4 worm cellular contexts compared by ENCODE assay signal in genomic region chrII:7891869-7892615, ce11.
A peak's percentile ranks its signal among the peaks of the same experiment; 100 is the strongest.
TF ChIP-seq lines count a peak whose summit lies in the region.

No protein-coding gene starts in this region.

TF ChIP-seq in whole organism, L1 larva, 84 proteins besides CTCF, POLR2A, EP300 and RAD21 (continued from another document and continues in another):
- no peak for TF ChIP-seq lin-13 (GFP tag; optimal IDR thresholded peaks at IDR 0.05; lab: Kevin White, UChicago)
- no peak for TF ChIP-seq F16B12.6 (tag; optimal IDR thresholded peaks at IDR 0.05; lab: Kevin White, UChicago)
- peak; percentile 58 for TF ChIP-seq ama-1 (optimal IDR thresholded peaks at IDR 0.05; lab: Kevin White, UChicago)
- TF ChIP-seq unc-86 (tag; optimal IDR thresholded peaks at IDR 0.05; lab: Kevin White, UChicago) = no peak
- peak in 1 of 2 experiments; percentile 45 for TF ChIP-seq lsy-2 (tag; optimal IDR thresholded peaks at IDR 0.05; lab: Kevin White, UChicago)
- TF ChIP-seq ceh-82 (tag; optimal IDR thresholded peaks at IDR 0.05; lab: Kevin White, UChicago) = no peak
- TF ChIP-seq mdl-1 (tag; optimal IDR thresholded peaks at IDR 0.05; lab: Kevin White, UChicago) = peak in 1 of 2 experiments; percentile 1
- no peak for TF ChIP-seq ets-5 (GFP tag; IDR thresholded peaks at IDR 0.05; lab: Robert Waterston, UW)
- no peak for TF ChIP-seq skn-1 (tag; optimal IDR thresholded peaks at IDR 0.05; lab: Kevin White, UChicago)
- TF ChIP-seq efl-1 (optimal IDR thresholded peaks at IDR 0.05; lab: Kevin White, UChicago) = peak; percentile 8 to 37
- TF ChIP-seq efl-1 (GFP tag; optimal IDR thresholded peaks at IDR 0.05 in 1 of 2; lab: Kevin White, UChicago) = peak in 1 of 2 experiments; percentile 68
- TF ChIP-seq ces-1 (GFP tag; optimal IDR thresholded peaks at IDR 0.05; lab: Kevin White, UChicago) = no peak
- no peak for TF ChIP-seq egl-27 (tag; optimal IDR thresholded peaks at IDR 0.05; lab: Kevin White, UChicago)
- TF ChIP-seq ceh-8 (GFP tag; optimal IDR thresholded peaks at IDR 0.05; lab: Kevin White, UChicago) = peak; percentile 20
- no peak for TF ChIP-seq nhr-28 (tag; optimal IDR thresholded peaks at IDR 0.05; lab: Kevin White, UChicago)
- no peak for TF ChIP-seq grh-1 (GFP tag; IDR thresholded peaks at IDR 0.05; lab: Robert Waterston, UW)
- TF ChIP-seq dsc-1 (tag; optimal IDR thresholded peaks at IDR 0.05; lab: Kevin White, UChicago) = peak; percentile 40
- no peak for TF ChIP-seq fos-1 (tag; optimal IDR thresholded peaks at IDR 0.05; lab: Kevin White, UChicago)
- TF ChIP-seq zip-4 (GFP tag; optimal IDR thresholded peaks at IDR 0.05; lab: Kevin White, UChicago) = no peak
- no peak for TF ChIP-seq ztf-11 (tag; optimal IDR thresholded peaks at IDR 0.05; lab: Kevin White, UChicago)
- peak; percentile 6 for TF ChIP-seq fkh-10 (GFP tag; optimal IDR thresholded peaks at IDR 0.05; lab: Kevin White, UChicago)
- no peak for TF ChIP-seq zag-1 (tag; optimal IDR thresholded peaks at IDR 0.05; lab: Kevin White, UChicago)
- no peak for TF ChIP-seq lin-39 (tag; optimal IDR thresholded peaks at IDR 0.05; lab: Kevin White, UChicago)
- TF ChIP-seq C04F5.9 (tag; optimal IDR thresholded peaks at IDR 0.05; lab: Kevin White, UChicago) = no peak
- no peak for TF ChIP-seq hlh-17 (GFP tag; optimal IDR thresholded peaks at IDR 0.05; lab: Kevin White, UChicago; ENCODE audit: borderline replicate concordance)
- no peak for TF ChIP-seq lin-15B (tag; optimal IDR thresholded peaks at IDR 0.05; lab: Kevin White, UChicago)
- TF ChIP-seq hpl-2 (GFP tag; optimal IDR thresholded peaks at IDR 0.05; lab: Kevin White, UChicago) = no peak
- no peak for TF ChIP-seq unc-62 (GFP tag; optimal IDR thresholded peaks at IDR 0.05; lab: Kevin White, UChicago)
- no peak for TF ChIP-seq pag-3 (tag; optimal IDR thresholded peaks at IDR 0.05; lab: Kevin White, UChicago; ENCODE audit: borderline replicate concordance, insufficient read depth)
- no peak for TF ChIP-seq unc-30 (tag; optimal IDR thresholded peaks at IDR 0.05; lab: Kevin White, UChicago)
- TF ChIP-seq unc-98 (GFP tag; IDR thresholded peaks at IDR 0.05; lab: Robert Waterston, UW) = no peak
- no peak for TF ChIP-seq aly-2 (tag; optimal IDR thresholded peaks at IDR 0.05; lab: Kevin White, UChicago)
- TF ChIP-seq alr-1 (tag; optimal IDR thresholded peaks at IDR 0.05; lab: Kevin White, UChicago; ENCODE audit: borderline replicate concordance) = no peak

TF ChIP-seq in whole organism, L2 larva, 48 proteins besides CTCF, POLR2A, EP300 and RAD21 (continued from another document):
- no peak for TF ChIP-seq elt-1 (tag; optimal IDR thresholded peaks at IDR 0.05; lab: Kevin White, UChicago)
- TF ChIP-seq elt-3 (tag; optimal IDR thresholded peaks at IDR 0.05; lab: Kevin White, UChicago) = no peak
- no peak for TF ChIP-seq sma-3 (GFP tag; optimal IDR thresholded peaks at IDR 0.05; lab: Kevin White, UChicago)
- no peak for TF ChIP-seq blmp-1 (tag; optimal IDR thresholded peaks at IDR 0.05; lab: Kevin White, UChicago; ENCODE audit: insufficient read depth)
- TF ChIP-seq skn-1 (tag; optimal IDR thresholded peaks at IDR 0.05; lab: Kevin White, UChicago) = no peak
- TF ChIP-seq ztf-1 (GFP tag; conservative IDR thresholded peaks at IDR 0.05; lab: Robert Waterston, UW) = no peak
- TF ChIP-seq nhr-23 (tag; optimal IDR thresholded peaks at IDR 0.05; lab: Kevin White, UChicago) = no peak
- TF ChIP-seq nhr-25 (tag; optimal IDR thresholded peaks at IDR 0.05; lab: Kevin White, UChicago) = peak; percentile 2
- peak; percentile 32 for TF ChIP-seq lin-13 (GFP tag; optimal IDR thresholded peaks at IDR 0.05; lab: Kevin White, UChicago)

TF ChIP-seq in whole organism, L3 larva, 47 proteins besides CTCF, POLR2A, EP300 and RAD21 (continued from another document):
- TF ChIP-seq jun-1 (tag; optimal IDR thresholded peaks at IDR 0.05; lab: Kevin White, UChicago) = no peak
- TF ChIP-seq egl-5 (tag; optimal IDR thresholded peaks at IDR 0.05; lab: Kevin White, UChicago) = peak; percentile 55
- TF ChIP-seq ceh-16 (tag; optimal IDR thresholded peaks at IDR 0.05; lab: Kevin White, UChicago) = no peak

TF ChIP-seq in whole organism, L4 larva, 104 proteins besides CTCF, POLR2A, EP300 and RAD21 (continued from another document):
- TF ChIP-seq zip-11 (GFP tag; IDR thresholded peaks at IDR 0.05; lab: Robert Waterston, UW) (no peak), nhr-77 (tag; optimal IDR thresholded peaks at IDR 0.05; lab: Kevin White, UChicago) (peak; percentile 14), nhr-25 (tag; optimal IDR thresholded peaks at IDR 0.05; lab: Kevin White, UChicago; ENCODE audit: borderline replicate concordance, insufficient read depth) (no peak), nhr-42 (GFP tag; IDR thresholded peaks at IDR 0.05; lab: Robert Waterston, UW) (no peak), nhr-102 (tag; optimal IDR thresholded peaks at IDR 0.05; lab: Kevin White, UChicago) (no peak), dmd-8 (GFP tag; IDR thresholded peaks at IDR 0.05; lab: Robert Waterston, UW) (no peak), lin-15B (tag; optimal IDR thresholded peaks at IDR 0.05; lab: Kevin White, UChicago) (no peak), sdz-12 (GFP tag; optimal IDR thresholded peaks at IDR 0.05; lab: Kevin White, UChicago) (no peak), jun-1 (tag; optimal IDR thresholded peaks at IDR 0.05; lab: Kevin White, UChicago) (no peak), tra-1 (GFP tag; IDR thresholded peaks at IDR 0.05; lab: Robert Waterston, UW) (no peak), nhr-237 (tag; optimal IDR thresholded peaks at IDR 0.05; lab: Kevin White, UChicago) (no peak), lin-1 (GFP tag; IDR thresholded peaks at IDR 0.05; lab: Robert Waterston, UW) (no peak), fos-1 (tag; optimal IDR thresholded peaks at IDR 0.05; lab: Kevin White, UChicago) (no peak), mdl-1 (tag; optimal IDR thresholded peaks at IDR 0.05; lab: Kevin White, UChicago) (peak in 1 of 2 experiments; percentile 11), php-3 (GFP tag; IDR thresholded peaks at IDR 0.05; lab: Robert Waterston, UW) (peak; percentile 75; the same call in 1 of the 2 replicates), unc-39 (tag; optimal IDR thresholded peaks at IDR 0.05; lab: Kevin White, UChicago) (no peak), lin-29 (GFP tag; IDR thresholded peaks at IDR 0.05; lab: Robert Waterston, UW) (no peak), T26A8.4 (GFP tag; IDR thresholded peaks at IDR 0.05; lab: Robert Waterston, UW) (no peak; the same call in 1 of the 2 replicates), dmd-9 (GFP tag; IDR thresholded peaks at IDR 0.05; lab: Robert Waterston, UW) (no peak), pqm-1 (tag; optimal IDR thresholded peaks at IDR 0.05; lab: Kevin White, UChicago) (peak; percentile 56), lsy-2 (tag; optimal IDR thresholded peaks at IDR 0.05; lab: Kevin White, UChicago) (peak; percentile 27 to 57), egl-27 (tag; optimal IDR thresholded peaks at IDR 0.05; lab: Kevin White, UChicago) (no peak), hlh-30 (tag; optimal IDR thresholded peaks at IDR 0.05; lab: Kevin White, UChicago; ENCODE audit: insufficient read depth) (peak; percentile 51), ceh-44 (GFP tag; IDR thresholded peaks at IDR 0.05; lab: Robert Waterston, UW) (no peak), zfp-3 (GFP tag; conservative IDR thresholded peaks at IDR 0.05; lab: Robert Waterston, UW) (no peak), R02D3.7 (tag; optimal IDR thresholded peaks at IDR 0.05; lab: Kevin White, UChicago) (no peak), nhr-76 (tag; optimal IDR thresholded peaks at IDR 0.05; lab: Kevin White, UChicago) (no peak), snpc-4 (tag; optimal IDR thresholded peaks at IDR 0.05; lab: Kevin White, UChicago) (no peak), daf-19 (GFP tag; conservative IDR thresholded peaks at IDR 0.05; lab: Robert Waterston, UW) (peak; percentile 61; the same call in 1 of the 2 replicates), lim-7 (GFP tag; IDR thresholded peaks at IDR 0.05; lab: Robert Waterston, UW) (no peak), mxl-2 (GFP tag; conservative IDR thresholded peaks at IDR 0.05; lab: Robert Waterston, UW) (no peak), fkh-10 (GFP tag; optimal IDR thresholded peaks at IDR 0.05; lab: Kevin White, UChicago) (peak; percentile 40), nhr-28 (tag; optimal IDR thresholded peaks at IDR 0.05; lab: Kevin White, UChicago) (peak; percentile 31), madf-9 (GFP tag; conservative IDR thresholded peaks at IDR 0.05; lab: Robert Waterston, UW) (no peak; the same call in 1 of the 2 replicates), attf-4 (tag; optimal IDR thresholded peaks at IDR 0.05; lab: Kevin White, UChicago) (no peak), ceh-62 (tag; optimal IDR thresholded peaks at IDR 0.05; lab: Kevin White, UChicago) (no peak), ceh-32 (tag; optimal IDR thresholded peaks at IDR 0.05; lab: Kevin White, UChicago; ENCODE audit: poor library complexity) (no peak), daf-12 (tag; optimal IDR thresholded peaks at IDR 0.05; lab: Kevin White, UChicago) (no peak), Y105C5A.15 (GFP tag; IDR thresholded peaks at IDR 0.05; lab: Robert Waterston, UW) (no peak), nhr-41 (GFP tag; IDR thresholded peaks at IDR 0.05; lab: Robert Waterston, UW) (peak; percentile 80; the same call in 1 of the 2 replicates), snpc-1.2 (GFP tag; IDR thresholded peaks at IDR 0.05; lab: Robert Waterston, UW) (no peak), ceh-20 (GFP tag; IDR thresholded peaks at IDR 0.05; lab: Robert Waterston, UW) (no peak), ZK337.2 (GFP tag; IDR thresholded peaks at IDR 0.05; lab: Robert Waterston, UW) (no peak), F49E8.2 (tag; optimal IDR thresholded peaks at IDR 0.05; lab: Kevin White, UChicago; ENCODE audit: borderline replicate concordance) (no peak), mes-2 (tag; optimal IDR thresholded peaks at IDR 0.05; lab: Kevin White, UChicago; ENCODE audit: poor library complexity, severe bottlenecking) (peak; percentile 68), ztf-7 (tag; optimal IDR thresholded peaks at IDR 0.05; lab: Kevin White, UChicago) (no peak), dve-1 (tag; optimal IDR thresholded peaks at IDR 0.05; lab: Kevin White, UChicago; ENCODE audit: insufficient read depth) (peak; percentile 63), Y75B8A.6 (GFP tag; IDR thresholded peaks at IDR 0.05; lab: Robert Waterston, UW) (no peak), zag-1 (tag; optimal IDR thresholded peaks at IDR 0.05; lab: Kevin White, UChicago) (no peak), spr-1 (tag; optimal IDR thresholded peaks at IDR 0.05; lab: Kevin White, UChicago) (no peak), unc-62 (GFP tag; optimal IDR thresholded peaks at IDR 0.05 in 1 of 2; lab: Kevin White, UChicago) (peak in 1 of 2 experiments; percentile 24), unc-62 (tag; optimal IDR thresholded peaks at IDR 0.05; lab: Kevin White, UChicago) (no peak), F10B5.3 (tag; optimal IDR thresholded peaks at IDR 0.05; lab: Kevin White, UChicago) (no peak), pha-4 (GFP tag; IDR thresholded peaks at IDR 0.05; lab: Robert Waterston, UW) (no peak), pha-4 (tag; optimal IDR thresholded peaks at IDR 0.05; lab: Kevin White, UChicago) (no peak), hmg-1.1 (GFP tag; IDR thresholded peaks at IDR 0.05; lab: Robert Waterston, UW) (peak; percentile 70), vab-7 (GFP tag; IDR thresholded peaks at IDR 0.05; lab: Robert Waterston, UW) (no peak), egl-43 (GFP tag; IDR thresholded peaks at IDR 0.05; lab: Robert Waterston, UW) (peak; percentile 60), set-16 (GFP tag; IDR thresholded peaks at IDR 0.05; lab: Robert Waterston, UW) (no peak), mep-1 (tag; optimal IDR thresholded peaks at IDR 0.05; lab: Kevin White, UChicago) (peak; percentile 2), Y48G9A.11 (GFP tag; IDR thresholded peaks at IDR 0.05; lab: Robert Waterston, UW) (no peak), ZK546.5 (tag; optimal IDR thresholded peaks at IDR 0.05; lab: Kevin White, UChicago) (no peak), daf-8 (GFP tag; IDR thresholded peaks at IDR 0.05; lab: Robert Waterston, UW) (no peak)
